Worm (Caenorhabditis elegans) whole organism, L4 larva: Measurements from ENCODE around the gene F16G10.5.

Experiments
- F37D6.2 ChIP-seq: sonication (generic microtip); optimal IDR thresholded peaks from 2 replicates; lab custom pipeline; 2016; ENCODE audit warnings: mild to moderate bottlenecking, missing genetic modification characterization, missing compliant biosample characterization
- ZK546.5 ChIP-seq, 2 experiments: sonication (generic microtip); optimal IDR thresholded peaks; 2 replicates each; lab custom pipeline; 2017; ENCODE audit warnings: missing biosample characterization in 2 of 2, missing genetic modification characterization in 2 of 2
- ceh-32 ChIP-seq: sonication (generic microtip); optimal IDR thresholded peaks from 2 replicates; lab custom pipeline; 2016; ENCODE audit warnings: mild to moderate bottlenecking, missing genetic modification characterization, missing compliant biosample characterization; ENCODE audit not compliant: poor library complexity
- mep-1 ChIP-seq: fragments of 150-350 bp; sonication (generic microtip); optimal IDR thresholded peaks from 3 replicates; lab custom pipeline; 2014; ENCODE audit warnings: missing biosample characterization, missing genetic modification characterization
- nhr-11 ChIP-seq: fragments of 150-350 bp; optimal IDR thresholded peaks from 2 replicates; lab custom pipeline; 2014; ENCODE audit warnings: missing biosample characterization, missing genetic modification characterization
- pqm-1 ChIP-seq: sonication (generic microtip); optimal IDR thresholded peaks from 2 replicates; lab custom pipeline; 2017; ENCODE audit warnings: missing biosample characterization, missing genetic modification characterization
- rbr-2 ChIP-seq: sonication (generic microtip); optimal IDR thresholded peaks from 2 replicates; lab custom pipeline; 2016; ENCODE audit warnings: missing genotype, missing genetic modification characterization, missing compliant biosample characterization
- spr-1 ChIP-seq: sonication (generic microtip); optimal IDR thresholded peaks from 2 replicates; lab custom pipeline; 2016; ENCODE audit warnings: mild to moderate bottlenecking, missing genetic modification characterization, missing compliant biosample characterization
- spr-3 ChIP-seq: fragments of 200-800 bp; sonication (Bioruptor generic); optimal IDR thresholded peaks from 2 replicates; lab custom pipeline; 2018; ENCODE audit warnings: mild to moderate bottlenecking, missing genetic modification characterization, missing compliant biosample characterization
- zag-1 ChIP-seq: fragments of 150-350 bp; optimal IDR thresholded peaks from 2 replicates; lab custom pipeline; 2014; ENCODE audit warnings: missing biosample characterization, missing genetic modification characterization

ce11 chrII:2403984-2404383 lies 36.9 kb downstream of the F16G10.5 start, which contains the start of gene F16G10.1:
- TF ChIP-seq spr-1 (tag; lab: Kevin White, UChicago) (no peak), rbr-2 (no peak), ZK546.5 (tag; optimal IDR thresholded peaks at IDR 0.05; lab: Kevin White, UChicago) (no peak), pqm-1 (tag; lab: Kevin White, UChicago) (no peak), spr-3 (GFP tag; lab: Kevin White, UChicago) (no peak), ceh-32 (tag; lab: Kevin White, UChicago) (no peak), nhr-11 (tag; lab: Kevin White, UChicago) (no peak), mep-1 (tag; lab: Kevin White, UChicago) (no peak), zag-1 (no peak), F37D6.2 (no peak)
